Worm (Caenorhabditis elegans) whole organism, early embryonic: ENCODE data around the gene clec-34.

Experiments
- B0310.2 ChIP-seq: sonication (generic microtip); optimal IDR thresholded peaks from 2 replicates; lab custom pipeline; 2016; ENCODE audit warnings: mild to moderate bottlenecking, missing genetic modification characterization, missing compliant biosample characterization
- ama-1 ChIP-seq: fragments of 150-350 bp; optimal IDR thresholded peaks from 2 replicates; lab custom pipeline; 2014
- ceh-36 ChIP-seq: sonication (generic microtip); optimal IDR thresholded peaks from 2 replicates; lab custom pipeline; 2016; ENCODE audit warnings: missing genetic modification characterization, inconsistent platforms, missing compliant biosample characterization
- flt-1 ChIP-seq: fragments of 200-800 bp; sonication (Bioruptor generic); IDR thresholded peaks from 2 replicates; pipeline ENCODE4 v1.3.6; 2022; ENCODE audit warnings: missing genetic modification characterization, missing compliant biosample characterization
- hmg-4 ChIP-seq: fragments of 200-800 bp; sonication (Bioruptor generic); optimal IDR thresholded peaks from 2 replicates; lab custom pipeline; 2018; ENCODE audit warnings: mild to moderate bottlenecking, missing genetic modification characterization, missing compliant biosample characterization
- sea-1 ChIP-seq: fragments of 200-800 bp; sonication (Bioruptor generic); conservative IDR thresholded peaks from 2 replicates; pipeline ENCODE4 v1.3.6; 2022; ENCODE audit warnings: missing genetic modification characterization, missing compliant biosample characterization

ce11 chrV:16746231-16746990 lies 10.8 kb downstream of the clec-34 start, which contains the start of gene gyg-2:
- no peak for TF ChIP-seq ama-1
- TF ChIP-seq hmg-4 (GFP tag; lab: Kevin White, UChicago) = no peak
- TF ChIP-seq ceh-36 (tag; lab: Kevin White, UChicago) = no peak
- no peak for TF ChIP-seq sea-1 (GFP tag; lab: Robert Waterston, UW)
- TF ChIP-seq flt-1 (GFP tag; lab: Robert Waterston, UW) = no peak
- no peak for TF ChIP-seq B0310.2 (tag; lab: Kevin White, UChicago)
